Worm (Caenorhabditis elegans): ENCODE results near the gene F55E10.4.
"Not testable (repeated sequence)": the region's sequence is repeated elsewhere in the genome, so short reads cannot be mapped to it uniquely, and the experiment has no call there.

Gene F55E10.4

ce11 chrX:8321811-8322210, 5.9 kb downstream of the F55E10.4 start, which contains the start of gene abu-9:
Gene abu-9, plus strand, starts transcription at chrX:8322111.
- TF ChIP-seq nhr-120 (GFP tag; IDR thresholded peaks at IDR 0.05); F57A8.1 (GFP tag; optimal IDR thresholded peaks at IDR 0.05); ceh-100 (GFP tag; IDR thresholded peaks at IDR 0.05): not testable (repeated sequence)

- TF ChIP-seq F57C9.4 (tag; optimal IDR thresholded peaks at IDR 0.05) (no peak), lin-26 (GFP tag; IDR thresholded peaks at IDR 0.05) (no peak), bed-1 (GFP tag; IDR thresholded peaks at IDR 0.05) (no peak), repo-1 (tag; optimal IDR thresholded peaks at IDR 0.05) (no peak), B0336.3 (GFP tag; IDR thresholded peaks at IDR 0.05) (no peak), him-1 (tag; optimal IDR thresholded peaks at IDR 0.05) (no peak), rcor-1 (GFP tag; IDR thresholded peaks at IDR 0.05) (no peak), ZK185.1 (tag; optimal IDR thresholded peaks at IDR 0.05; ENCODE audit: poor library complexity, severe bottlenecking) (no peak), ceh-91 (GFP tag; IDR thresholded peaks at IDR 0.05) (no peak), egl-44 (GFP tag; IDR thresholded peaks at IDR 0.05) (no peak), hlh-12 (tag; optimal IDR thresholded peaks at IDR 0.05) (no peak), egrh-3 (GFP tag; IDR thresholded peaks at IDR 0.05) (no peak), nhr-90 (tag; optimal IDR thresholded peaks at IDR 0.05) (no peak), snpc-1.1 (tag; optimal IDR thresholded peaks at IDR 0.05; ENCODE audit: insufficient read depth) (no peak), T26A5.8 (tag; optimal IDR thresholded peaks at IDR 0.05) (no peak), snpc-4 (GFP tag; optimal IDR thresholded peaks at IDR 0.05) (no peak), snpc-4 (tag; optimal IDR thresholded peaks at IDR 0.05) (no peak), tlf-1 (GFP tag; optimal IDR thresholded peaks at IDR 0.05) (no peak)
These were observed 6.8 kb downstream of the F55E10.4 start, which contains the start of gene pqn-57 for ce11 chrX:8320889-8321288. Gene pqn-57, minus strand, starts transcription at chrX:8320989.

ce11 chrX:8318950-8319349, 8.8 kb downstream of the F55E10.4 start, which contains the start of gene srh-11:
Gene srh-11, minus strand, starts transcription at chrX:8319050.
- TF ChIP-seq bed-2 (GFP tag; IDR thresholded peaks at IDR 0.05) (no peak), B0336.3 (GFP tag; IDR thresholded peaks at IDR 0.05) (no peak), ceh-100 (GFP tag; IDR thresholded peaks at IDR 0.05) (no peak), zfh-2 (GFP tag; conservative IDR thresholded peaks at IDR 0.05) (no peak), egrh-3 (GFP tag; IDR thresholded peaks at IDR 0.05) (no peak), K11D2.4 (GFP tag; IDR thresholded peaks at IDR 0.05) (no peak), egl-18 (GFP tag; IDR thresholded peaks at IDR 0.05) (no peak), madf-6 (GFP tag; IDR thresholded peaks at IDR 0.05) (no peak), ceh-40 (GFP tag; IDR thresholded peaks at IDR 0.05) (no peak), nhr-120 (GFP tag; IDR thresholded peaks at IDR 0.05) (no peak)

ce11 chrX:8311590-8311989, 16.1 kb downstream of the F55E10.4 start:
- TF ChIP-seq ekl-4 (GFP tag; IDR thresholded peaks at IDR 0.05) (no peak), Y67H2A.10 (GFP tag; conservative IDR thresholded peaks at IDR 0.05) (no peak), F33H1.4 (GFP tag; IDR thresholded peaks at IDR 0.05) (no peak), lsl-1 (GFP tag; optimal IDR thresholded peaks at IDR 0.05) (no peak), ztf-18 (tag; optimal IDR thresholded peaks at IDR 0.05) (no peak), F55B11.4 (tag; optimal IDR thresholded peaks at IDR 0.05; ENCODE audit: borderline replicate concordance, insufficient read depth) (no peak), madf-10 (tag; optimal IDR thresholded peaks at IDR 0.05) (no peak), ztf-25 (GFP tag; IDR thresholded peaks at IDR 0.05) (no peak), efl-1 (GFP tag; optimal IDR thresholded peaks at IDR 0.05) (no peak), ZK185.1 (tag; optimal IDR thresholded peaks at IDR 0.05; ENCODE audit: poor library complexity, severe bottlenecking) (no peak), him-1 (tag; optimal IDR thresholded peaks at IDR 0.05) (no peak)
